Fruit fly (Drosophila melanogaster): ENCODE measurements around the gene CG8159.
A peak's percentile ranks its signal among the peaks of the same experiment; 100 is the strongest.

The CG8159 gene

dm6 chr3R:8726632-8727031, at the start of gene CG8159:
Gene CG8159, plus strand, starts transcription at chr3R:8726854.
- TF ChIP-seq Ets96B (tag; optimal IDR thresholded peaks at IDR 0.05) (no peak), achi (GFP tag; optimal IDR thresholded peaks at IDR 0.05) (no peak), pdm3 (GFP tag; optimal IDR thresholded peaks at IDR 0.05) (no peak), dac (GFP tag; optimal IDR thresholded peaks at IDR 0.05) (no peak), esn (GFP tag; optimal IDR thresholded peaks at IDR 0.05) (peak; percentile 25), Hr4 (GFP tag; optimal IDR thresholded peaks at IDR 0.05) (no peak), CG15336 (GFP tag; IDR thresholded peaks at IDR 0.05) (no peak)

dm6 chr3R:8679934-8680333, 46.7 kb upstream of the CG8159 start, which contains the start of gene CG33325:
Gene CG33325, minus strand, starts transcription at chr3R:8680034.
- TF ChIP-seq CG4318 (GFP tag; optimal IDR thresholded peaks at IDR 0.05) = no peak
- no peak for TF ChIP-seq Gug (GFP tag; IDR thresholded peaks at IDR 0.05)
- no peak for TF ChIP-seq Hr38 (GFP tag; optimal IDR thresholded peaks at IDR 0.05)
- TF ChIP-seq cyc (GFP tag; optimal IDR thresholded peaks at IDR 0.05) = no peak
- no peak for TF ChIP-seq Blimp-1 (GFP tag; optimal IDR thresholded peaks at IDR 0.05)
- no peak for TF ChIP-seq salr (GFP tag; optimal IDR thresholded peaks at IDR 0.05)
- TF ChIP-seq CG6854 (GFP tag; optimal IDR thresholded peaks at IDR 0.05) = no peak
- TF ChIP-seq CG7368 (GFP tag; optimal IDR thresholded peaks at IDR 0.05) = no peak
- TF ChIP-seq CG3919 (GFP tag; optimal IDR thresholded peaks at IDR 0.05) = no peak
- no peak for TF ChIP-seq pdm3 (GFP tag; optimal IDR thresholded peaks at IDR 0.05)
- TF ChIP-seq Sox14 (GFP tag; optimal IDR thresholded peaks at IDR 0.05) = no peak
- no peak for TF ChIP-seq fd59A (GFP tag; optimal IDR thresholded peaks at IDR 0.05)
- no peak for TF ChIP-seq dsx (GFP tag; optimal IDR thresholded peaks at IDR 0.05; ENCODE audit: poor library complexity, severe bottlenecking)
- TF ChIP-seq CG34406 (GFP tag; optimal IDR thresholded peaks at IDR 0.05) = no peak
- no peak for TF ChIP-seq CG6808 (GFP tag; optimal IDR thresholded peaks at IDR 0.05)
- TF ChIP-seq Eip93F (GFP tag; optimal IDR thresholded peaks at IDR 0.05) = no peak
- no peak for TF ChIP-seq net (GFP tag; optimal IDR thresholded peaks at IDR 0.05)
- TF ChIP-seq esn (GFP tag; optimal IDR thresholded peaks at IDR 0.05) = no peak

DNA sequence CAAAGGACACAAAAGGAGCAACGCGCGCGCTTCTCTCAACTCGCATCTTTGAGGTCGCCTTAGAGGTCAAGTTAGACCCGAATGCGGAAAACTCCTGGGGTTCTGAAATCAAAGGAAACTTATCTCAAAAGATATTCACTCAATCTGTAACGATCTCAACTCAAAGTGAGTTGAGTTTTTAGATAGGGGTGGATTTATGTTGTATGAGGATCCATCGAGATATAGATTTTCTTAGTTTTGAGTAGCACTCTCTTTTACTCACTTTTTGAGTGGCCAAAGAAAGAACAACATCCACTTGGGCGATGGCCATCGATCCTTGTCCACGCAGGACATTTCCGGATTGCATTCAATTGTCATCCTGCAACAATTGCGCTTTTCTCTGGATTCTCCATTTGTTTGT, 46.0 kb upstream of the CG8159 start:
- no peak for TF ChIP-seq pdm3 (GFP tag; optimal IDR thresholded peaks at IDR 0.05)
- TF ChIP-seq CG1621 (tag; optimal IDR thresholded peaks at IDR 0.05) = no peak
- no peak for TF ChIP-seq OdsH (GFP tag; optimal IDR thresholded peaks at IDR 0.05)
- TF ChIP-seq achi (GFP tag; optimal IDR thresholded peaks at IDR 0.05) = no peak
- TF ChIP-seq fd85E (GFP tag; optimal IDR thresholded peaks at IDR 0.05) = no peak
- TF ChIP-seq eg (GFP tag; IDR thresholded peaks at IDR 0.05) = no peak
- no peak for TF ChIP-seq CG6808 (GFP tag; optimal IDR thresholded peaks at IDR 0.05)
- TF ChIP-seq spab (GFP tag; optimal IDR thresholded peaks at IDR 0.05) = no peak
- no peak for TF ChIP-seq CG10669 (GFP tag; optimal IDR thresholded peaks at IDR 0.05)
- no peak for TF ChIP-seq Ets96B (tag; optimal IDR thresholded peaks at IDR 0.05)
- TF ChIP-seq CG8119 (GFP tag; IDR thresholded peaks at IDR 0.05) = no peak
- TF ChIP-seq CG10631 (GFP tag; optimal IDR thresholded peaks at IDR 0.05) = no peak
- TF ChIP-seq CG8632 (GFP tag; optimal IDR thresholded peaks at IDR 0.05) = no peak
- TF ChIP-seq CG8319 (GFP tag; optimal IDR thresholded peaks at IDR 0.05) = no peak
- TF ChIP-seq vri (GFP tag; optimal IDR thresholded peaks at IDR 0.05) = no peak

- no peak for TF ChIP-seq svp (GFP tag)
- TF ChIP-seq topi (GFP tag; optimal IDR thresholded peaks at IDR 0.05) = no peak
- no peak for TF ChIP-seq dac (GFP tag; optimal IDR thresholded peaks at IDR 0.05)
- no peak for TF ChIP-seq Ets96B (tag; optimal IDR thresholded peaks at IDR 0.05)
- no peak for TF ChIP-seq CG15336 (GFP tag; IDR thresholded peaks at IDR 0.05)
- no peak for TF ChIP-seq esn (GFP tag; optimal IDR thresholded peaks at IDR 0.05)
Observed at dm6 chr3R:8683280-8683679, 43.4 kb upstream of the CG8159 start.
